Worm (Caenorhabditis elegans) whole organism, young adult: Measurements from ENCODE around the gene W03C9.2.

ENCODE experiments used
- B0261.1 ChIP-seq: sonication (generic microtip); optimal IDR thresholded peaks from 2 replicates; lab custom pipeline; 2016; ENCODE audit warnings: mild to moderate bottlenecking, missing genetic modification characterization, moderate library complexity, missing compliant biosample characterization
- F57C9.4 ChIP-seq: sonication (generic microtip); optimal IDR thresholded peaks from 2 replicates; lab custom pipeline; 2017; ENCODE audit warnings: mild to moderate bottlenecking, missing genetic modification characterization, missing compliant biosample characterization
- aptf-3 ChIP-seq: fragments of 200-800 bp; sonication (Bioruptor generic); IDR thresholded peaks from 2 replicates; pipeline ENCODE4 v1.3.6; 2022; ENCODE audit warnings: missing genetic modification characterization, missing compliant biosample characterization
- ceh-91 ChIP-seq: fragments of 200-800 bp; sonication (Bioruptor generic); IDR thresholded peaks from 2 replicates; pipeline ENCODE4 v1.3.6; 2022; ENCODE audit warnings: missing genetic modification reagents, missing genetic modification characterization, missing compliant biosample characterization
- chd-7 ChIP-seq: sonication (generic microtip); optimal IDR thresholded peaks from 2 replicates; lab custom pipeline; 2016; ENCODE audit warnings: mild to moderate bottlenecking, missing genetic modification characterization, moderate library complexity, missing compliant biosample characterization
- let-607 ChIP-seq, 2 experiments: fragments of 200-800 bp in 1 of 2; sonication (Bioruptor generic) in 1 of 2; sonication (generic microtip) in 1 of 2; optimal IDR thresholded peaks; 2 replicates each; lab custom pipeline; 2016 to 2018; ENCODE audit warnings: mild to moderate bottlenecking in 2 of 2, missing compliant biosample characterization in 2 of 2, missing genetic modification characterization in 2 of 2, moderate library complexity in 2 of 2, missing genotype in 1 of 2
- lsy-27 ChIP-seq: sonication (generic microtip); optimal IDR thresholded peaks from 2 replicates; lab custom pipeline; 2017; ENCODE audit warnings: missing genetic modification characterization, mild to moderate bottlenecking, missing compliant biosample characterization, antibody characterized with exemption, missing genotype, borderline replicate concordance; ENCODE audit not compliant: insufficient read depth
- madf-10 ChIP-seq: sonication (generic microtip); optimal IDR thresholded peaks from 2 replicates; lab custom pipeline; 2016; ENCODE audit warnings: mild to moderate bottlenecking, missing genetic modification characterization, missing compliant biosample characterization
- mel-28 ChIP-seq: sonication (generic microtip); optimal IDR thresholded peaks from 2 replicates; lab custom pipeline; 2016; ENCODE audit warnings: borderline replicate concordance, mild to moderate bottlenecking, missing genetic modification characterization, missing compliant biosample characterization
- nhr-120 ChIP-seq: fragments of 200-800 bp; sonication (Bioruptor generic); IDR thresholded peaks from 2 replicates; pipeline ENCODE4 v1.3.6; 2022; ENCODE audit warnings: missing genetic modification characterization, missing compliant biosample characterization
- nhr-80 ChIP-seq: sonication (generic microtip); optimal IDR thresholded peaks from 2 replicates; lab custom pipeline; 2016; ENCODE audit warnings: missing genetic modification characterization, missing compliant biosample characterization
- repo-1 ChIP-seq: sonication (generic microtip); optimal IDR thresholded peaks from 2 replicates; lab custom pipeline; 2017; ENCODE audit warnings: mild to moderate bottlenecking, missing genetic modification characterization, missing compliant biosample characterization

Gene W03C9.2

DNA sequence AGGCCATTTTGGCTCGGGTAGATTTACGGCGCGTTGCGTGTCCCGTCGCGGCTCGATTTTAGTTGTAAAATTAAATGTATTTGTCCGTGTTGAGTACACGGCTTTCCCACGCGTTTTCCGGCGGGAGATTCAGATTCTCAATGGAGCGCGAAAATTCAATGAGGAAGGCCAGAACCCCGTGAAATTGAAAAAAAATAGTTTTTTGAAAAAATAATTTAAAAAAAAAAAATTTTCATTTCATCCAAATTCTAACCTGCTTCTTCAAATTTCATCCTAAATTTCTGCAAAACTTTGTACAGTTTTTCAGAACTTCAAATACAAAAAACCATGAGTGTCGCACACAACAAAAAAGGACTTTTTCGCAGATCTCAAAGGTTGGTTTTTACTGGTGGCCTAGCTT lies 46.6 kb downstream of the W03C9.2 start, which contains the start of gene glb-29:
glb-29 (plus strand) TSS at position 301 of the 400 bp plus-strand sequence.
- TF ChIP-seq F57C9.4 = no peak
- TF ChIP-seq chd-7 (tag; lab: Kevin White, UChicago) = no peak
- TF ChIP-seq let-607 (tag; optimal IDR thresholded peaks at IDR 0.05; lab: Kevin White, UChicago) = no peak
- no peak for TF ChIP-seq mel-28 (tag; lab: Kevin White, UChicago)
- TF ChIP-seq aptf-3 (GFP tag; lab: Robert Waterston, UW) = no peak
- TF ChIP-seq nhr-80 (tag; lab: Kevin White, UChicago) = no peak
- TF ChIP-seq repo-1 = no peak
- no peak for TF ChIP-seq B0261.1 (tag; lab: Kevin White, UChicago)
- no peak for TF ChIP-seq ceh-91 (GFP tag; lab: Robert Waterston, UW)
- TF ChIP-seq madf-10 (tag; lab: Kevin White, UChicago) = no peak
- no peak for TF ChIP-seq lsy-27
- TF ChIP-seq nhr-120 (GFP tag; lab: Robert Waterston, UW) = no peak
